Worm (Caenorhabditis elegans): ENCODE data around the gene lars-1.
A peak's percentile ranks its signal among the peaks of the same experiment; 100 is the strongest.

Gene lars-1

DNA sequence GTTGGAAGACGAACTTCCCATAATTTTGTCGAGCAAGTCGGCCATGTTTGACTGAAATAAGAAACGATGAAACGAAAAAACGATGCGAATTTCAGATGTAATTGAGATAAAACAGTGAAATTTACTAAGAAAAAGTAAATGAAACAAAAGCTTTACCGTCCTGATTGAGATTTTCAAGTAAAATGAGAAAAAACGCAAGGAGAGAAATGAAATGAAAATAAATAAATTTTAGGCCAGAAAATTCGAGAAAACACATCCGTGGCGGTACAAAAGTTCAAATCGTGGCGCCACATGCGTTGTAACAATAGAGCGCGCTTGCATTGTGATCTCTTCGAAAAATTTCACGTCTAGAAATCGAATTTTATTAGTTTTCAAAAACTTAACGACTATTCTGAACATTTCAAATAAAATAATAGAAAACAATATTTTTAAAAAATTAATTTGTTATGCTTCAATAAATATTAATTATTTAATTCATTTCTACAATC lies 10.4 kb downstream of the lars-1 start, which contains the start of the genes hrde-1 and C16C10.13:
Gene hrde-1, minus strand, starts transcription at position 51 of the 488 bp plus-strand sequence.
Gene C16C10.13, plus strand, starts transcription at position 332 of the 488 bp plus-strand sequence.
- no peak for TF ChIP-seq B0310.2 (tag; optimal IDR thresholded peaks at IDR 0.05)
- TF ChIP-seq pes-1 (GFP tag; IDR thresholded peaks at IDR 0.05) = no peak
- no peak for TF ChIP-seq flt-1 (GFP tag; IDR thresholded peaks at IDR 0.05)
- TF ChIP-seq tbx-11 (GFP tag; IDR thresholded peaks at IDR 0.05) = no peak
- no peak for TF ChIP-seq hnd-1 (tag; optimal IDR thresholded peaks at IDR 0.05)
- TF ChIP-seq tra-4 (tag; optimal IDR thresholded peaks at IDR 0.05) = no peak
- no peak for TF ChIP-seq F13C5.2 (tag; optimal IDR thresholded peaks at IDR 0.05)
- no peak for TF ChIP-seq ama-1 (optimal IDR thresholded peaks at IDR 0.05)
- no peak for TF ChIP-seq hmg-4 (GFP tag; optimal IDR thresholded peaks at IDR 0.05)
- no peak for TF ChIP-seq hmbx-1 (tag; optimal IDR thresholded peaks at IDR 0.05)
- TF ChIP-seq ceh-36 (tag; optimal IDR thresholded peaks at IDR 0.05) = no peak
- no peak for TF ChIP-seq sea-1 (GFP tag; conservative IDR thresholded peaks at IDR 0.05)
- no peak for TF ChIP-seq scrt-1 (GFP tag; IDR thresholded peaks at IDR 0.05)
- no peak for TF ChIP-seq ets-7 (tag; optimal IDR thresholded peaks at IDR 0.05)

DNA sequence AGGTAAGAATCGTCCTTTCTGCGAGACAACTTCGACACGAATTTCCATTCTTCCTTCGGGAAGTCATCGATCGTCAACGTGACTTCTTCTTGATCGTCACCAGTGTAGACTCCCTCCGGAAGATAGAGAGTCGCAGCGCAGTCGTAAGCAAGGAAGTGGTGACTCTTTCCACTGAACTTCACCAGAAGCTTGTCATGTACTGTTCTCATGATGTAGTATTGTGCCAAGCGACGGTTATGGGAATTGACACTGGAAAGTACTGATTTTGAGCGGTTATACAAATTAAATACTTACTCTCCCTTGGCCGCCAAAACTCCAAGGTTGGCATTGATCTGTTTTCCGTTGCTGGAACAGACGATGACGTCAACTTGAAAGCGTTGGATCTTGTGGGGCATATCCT lies 11.1 kb downstream of the lars-1 start:
- TF ChIP-seq aly-1 (tag; optimal IDR thresholded peaks at IDR 0.05) (no peak), ama-1 (optimal IDR thresholded peaks at IDR 0.05) (no peak), sea-1 (GFP tag; conservative IDR thresholded peaks at IDR 0.05) (no peak), F13C5.2 (tag; optimal IDR thresholded peaks at IDR 0.05) (no peak), hmbx-1 (tag; optimal IDR thresholded peaks at IDR 0.05) (no peak), ceh-13 (GFP tag; optimal IDR thresholded peaks at IDR 0.05) (no peak), ceh-36 (tag; optimal IDR thresholded peaks at IDR 0.05) (no peak), flt-1 (GFP tag; IDR thresholded peaks at IDR 0.05) (no peak), scrt-1 (GFP tag; IDR thresholded peaks at IDR 0.05) (no peak)

DNA sequence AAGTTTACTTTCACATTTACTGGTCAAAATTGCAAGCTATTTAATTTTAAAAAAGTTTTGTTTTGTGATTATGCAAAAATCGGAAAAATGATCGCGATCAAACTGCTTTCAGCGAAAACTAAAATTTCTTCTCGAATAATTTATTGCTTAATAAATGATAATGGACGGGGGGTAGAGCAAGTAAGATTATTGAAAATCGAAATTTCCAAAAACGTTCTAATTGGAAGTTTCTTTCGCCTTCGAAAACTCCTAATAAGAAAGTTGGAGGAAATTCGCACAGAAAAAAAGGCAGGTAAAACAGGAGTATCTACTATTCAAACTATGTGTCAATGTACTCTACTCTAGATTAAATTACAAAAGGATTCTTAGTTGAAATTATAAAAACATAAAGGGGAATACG lies 14.4 kb downstream of the lars-1 start:
- TF ChIP-seq tbx-37 (GFP tag; conservative IDR thresholded peaks at IDR 0.05) = no peak
- TF ChIP-seq ama-1 (optimal IDR thresholded peaks at IDR 0.05) = no peak
- TF ChIP-seq hmbx-1 (tag; optimal IDR thresholded peaks at IDR 0.05) = no peak
- no peak for TF ChIP-seq aly-1 (tag; optimal IDR thresholded peaks at IDR 0.05)
- TF ChIP-seq ceh-13 (GFP tag; optimal IDR thresholded peaks at IDR 0.05) = no peak

DNA sequence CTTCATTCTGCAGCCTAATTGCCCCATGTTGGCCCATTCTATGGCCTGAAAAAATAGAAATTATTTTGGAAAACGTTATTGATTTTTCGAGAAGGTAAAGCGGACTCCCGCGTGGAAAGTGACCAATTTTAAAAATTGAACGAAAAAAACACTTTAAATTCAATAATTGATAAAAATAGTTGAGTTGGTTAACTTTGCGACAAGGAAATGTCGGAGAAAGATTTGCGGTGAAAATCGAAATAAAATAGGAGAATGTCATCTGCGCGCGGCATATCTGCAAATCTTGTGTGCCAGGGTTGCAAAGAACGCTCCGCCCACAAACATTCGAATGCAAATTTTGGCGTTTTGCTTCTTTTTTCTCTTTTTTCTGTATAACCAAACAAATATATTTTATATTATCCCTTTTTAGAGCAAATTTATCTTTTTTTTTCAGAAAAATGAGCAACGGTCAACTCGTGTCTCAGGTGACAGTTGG lies 15.7 kb downstream of the lars-1 start, which contains the start of the genes rnf-121 and C16C10.4:
Gene rnf-121, minus strand, starts transcription at position 51 of the 475 bp plus-strand sequence.
Gene C16C10.4, plus strand, starts transcription at position 434 of the 475 bp plus-strand sequence.
- TF ChIP-seq tbx-11 (GFP tag; IDR thresholded peaks at IDR 0.05) (peak; percentile 92), ceh-36 (tag; optimal IDR thresholded peaks at IDR 0.05) (peak; percentile 93), B0310.2 (tag; optimal IDR thresholded peaks at IDR 0.05) (peak; percentile 82), hmg-4 (GFP tag; optimal IDR thresholded peaks at IDR 0.05) (peak; percentile 97), hmbx-1 (tag; optimal IDR thresholded peaks at IDR 0.05) (peak; percentile 61), ceh-13 (GFP tag; optimal IDR thresholded peaks at IDR 0.05) (peak; percentile 93), aly-1 (tag; optimal IDR thresholded peaks at IDR 0.05) (peak; percentile 77), scrt-1 (GFP tag; IDR thresholded peaks at IDR 0.05) (peak; percentile 87), hnd-1 (tag; optimal IDR thresholded peaks at IDR 0.05) (peak; percentile 80), tbx-37 (GFP tag; conservative IDR thresholded peaks at IDR 0.05) (peak; percentile 82), flt-1 (GFP tag; IDR thresholded peaks at IDR 0.05) (peak; percentile 83), tra-4 (tag; optimal IDR thresholded peaks at IDR 0.05) (peak; percentile 80), pes-1 (GFP tag; IDR thresholded peaks at IDR 0.05) (peak; percentile 91), sea-1 (GFP tag; conservative IDR thresholded peaks at IDR 0.05) (peak; percentile 93), ets-7 (tag; optimal IDR thresholded peaks at IDR 0.05) (peak; percentile 75), F13C5.2 (tag; optimal IDR thresholded peaks at IDR 0.05) (peak; percentile 92), ama-1 (optimal IDR thresholded peaks at IDR 0.05) (no peak)

DNA sequence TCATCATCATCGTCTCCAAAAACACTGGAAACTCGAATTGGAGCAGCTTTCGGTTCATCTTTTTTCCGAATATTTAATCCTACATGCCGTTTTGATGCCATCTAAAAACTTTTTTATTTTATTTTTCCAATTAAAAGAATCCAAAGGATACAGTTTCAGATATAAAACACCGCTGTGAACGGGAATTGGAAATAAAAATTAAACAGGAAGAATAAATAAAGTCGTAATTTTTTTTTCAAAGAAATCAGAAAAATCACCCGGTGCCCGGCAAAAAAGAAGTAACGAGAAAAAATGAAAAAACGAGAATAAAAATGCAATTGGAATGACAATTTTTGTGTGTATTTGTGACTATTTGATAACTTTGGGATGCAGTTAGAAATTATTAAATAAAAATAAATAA lies 17.9 kb downstream of the lars-1 start, which contains the start of gene ccdc-55:
Gene ccdc-55, minus strand, starts transcription at position 101 of the 400 bp plus-strand sequence.
- TF ChIP-seq ets-7 (tag; optimal IDR thresholded peaks at IDR 0.05) (no peak), F13C5.2 (tag; optimal IDR thresholded peaks at IDR 0.05) (no peak), hnd-1 (tag; optimal IDR thresholded peaks at IDR 0.05) (no peak), B0310.2 (tag; optimal IDR thresholded peaks at IDR 0.05) (no peak), pes-1 (GFP tag; IDR thresholded peaks at IDR 0.05) (no peak), sea-1 (GFP tag; conservative IDR thresholded peaks at IDR 0.05) (no peak), ama-1 (optimal IDR thresholded peaks at IDR 0.05) (no peak), ceh-13 (GFP tag; optimal IDR thresholded peaks at IDR 0.05) (no peak), flt-1 (GFP tag; IDR thresholded peaks at IDR 0.05) (no peak), tbx-37 (GFP tag; conservative IDR thresholded peaks at IDR 0.05) (no peak), ceh-36 (tag; optimal IDR thresholded peaks at IDR 0.05) (no peak), hmg-4 (GFP tag; optimal IDR thresholded peaks at IDR 0.05) (no peak), scrt-1 (GFP tag; IDR thresholded peaks at IDR 0.05) (no peak), hmbx-1 (tag; optimal IDR thresholded peaks at IDR 0.05) (no peak), tra-4 (tag; optimal IDR thresholded peaks at IDR 0.05) (no peak)

DNA sequence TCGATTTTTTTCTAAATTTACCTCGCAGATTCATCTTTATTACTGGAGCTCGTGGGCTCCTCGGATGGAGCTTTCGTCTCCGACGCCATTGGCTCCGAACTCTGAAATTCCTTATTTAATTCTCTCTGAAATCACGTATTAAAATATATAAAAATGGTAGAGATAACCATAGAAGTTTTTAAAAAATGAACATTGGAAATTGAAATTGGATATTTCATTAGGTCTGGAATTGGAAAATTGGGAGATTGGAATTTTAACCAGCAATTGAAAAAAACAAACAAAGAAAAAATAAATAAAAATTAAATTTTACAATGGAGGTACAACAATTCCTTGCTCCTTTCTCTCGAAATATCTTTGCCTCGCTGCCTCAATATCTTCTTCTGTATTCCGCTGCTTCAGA lies 19.9 kb downstream of the lars-1 start, which contains the start of gene rnf-5:
Gene rnf-5, minus strand, starts transcription at position 101 of the 400 bp plus-strand sequence.
- TF ChIP-seq hnd-1 (tag; optimal IDR thresholded peaks at IDR 0.05) = no peak

DNA sequence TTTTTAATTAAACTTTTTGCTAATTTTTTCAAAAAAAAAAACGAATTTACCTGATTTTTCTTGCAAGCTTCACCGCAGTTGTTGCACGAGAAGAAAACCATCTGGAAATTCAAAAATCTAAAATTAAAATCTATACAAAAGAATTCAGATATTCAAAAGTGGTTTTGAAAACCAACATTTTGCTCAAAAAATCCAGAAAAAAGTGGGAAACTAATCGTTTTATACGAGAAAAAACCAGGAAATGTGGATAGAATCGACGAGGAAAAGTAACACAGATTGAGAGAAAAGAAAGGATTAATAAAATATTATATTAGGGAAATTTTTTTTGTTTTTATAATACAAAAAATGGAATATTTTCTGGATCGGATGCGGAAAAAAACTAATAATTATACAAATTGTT lies 22.5 kb downstream of the lars-1 start, which contains the start of gene C16C10.8:
Gene C16C10.8, minus strand, starts transcription at position 101 of the 400 bp plus-strand sequence.
- TF ChIP-seq hmg-4 (GFP tag; optimal IDR thresholded peaks at IDR 0.05) (no peak), tra-4 (tag; optimal IDR thresholded peaks at IDR 0.05) (no peak), ceh-13 (GFP tag; optimal IDR thresholded peaks at IDR 0.05) (no peak)

DNA sequence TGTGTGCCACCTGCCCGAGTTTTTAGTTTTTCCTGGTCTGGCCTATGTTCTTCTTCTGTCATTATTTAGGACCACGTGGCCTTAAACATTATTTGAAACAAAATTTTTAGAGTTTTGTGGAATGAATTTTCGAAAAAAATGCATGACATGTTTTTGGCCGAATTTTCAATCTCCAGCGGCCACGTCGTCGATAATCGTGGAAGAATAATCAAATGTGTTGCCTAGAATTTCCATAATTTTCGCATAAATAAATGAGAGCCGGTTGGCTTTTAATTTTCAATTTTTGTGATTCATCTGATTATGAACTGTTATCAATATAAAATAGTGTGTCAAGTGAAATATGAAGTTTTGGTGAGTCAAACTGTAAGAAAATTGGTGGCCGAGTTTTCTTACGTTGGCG lies 25.7 kb downstream of the lars-1 start, which contains the start of gene C01G12.16:
Gene C01G12.16, plus strand, starts transcription at position 301 of the 400 bp plus-strand sequence.
- TF ChIP-seq pes-1 (GFP tag; IDR thresholded peaks at IDR 0.05) (no peak), hmg-4 (GFP tag; optimal IDR thresholded peaks at IDR 0.05) (no peak), ceh-13 (GFP tag; optimal IDR thresholded peaks at IDR 0.05) (no peak), aly-1 (tag; optimal IDR thresholded peaks at IDR 0.05) (no peak), ets-7 (tag; optimal IDR thresholded peaks at IDR 0.05) (no peak), tra-4 (tag; optimal IDR thresholded peaks at IDR 0.05) (no peak), tbx-11 (GFP tag; IDR thresholded peaks at IDR 0.05) (no peak), B0310.2 (tag; optimal IDR thresholded peaks at IDR 0.05) (no peak), scrt-1 (GFP tag; IDR thresholded peaks at IDR 0.05) (no peak), hmbx-1 (tag; optimal IDR thresholded peaks at IDR 0.05) (no peak), ama-1 (optimal IDR thresholded peaks at IDR 0.05) (no peak)
